Worm (Caenorhabditis elegans): Measurements from ENCODE around the gene sar-1.

The sar-1 gene

DNA sequence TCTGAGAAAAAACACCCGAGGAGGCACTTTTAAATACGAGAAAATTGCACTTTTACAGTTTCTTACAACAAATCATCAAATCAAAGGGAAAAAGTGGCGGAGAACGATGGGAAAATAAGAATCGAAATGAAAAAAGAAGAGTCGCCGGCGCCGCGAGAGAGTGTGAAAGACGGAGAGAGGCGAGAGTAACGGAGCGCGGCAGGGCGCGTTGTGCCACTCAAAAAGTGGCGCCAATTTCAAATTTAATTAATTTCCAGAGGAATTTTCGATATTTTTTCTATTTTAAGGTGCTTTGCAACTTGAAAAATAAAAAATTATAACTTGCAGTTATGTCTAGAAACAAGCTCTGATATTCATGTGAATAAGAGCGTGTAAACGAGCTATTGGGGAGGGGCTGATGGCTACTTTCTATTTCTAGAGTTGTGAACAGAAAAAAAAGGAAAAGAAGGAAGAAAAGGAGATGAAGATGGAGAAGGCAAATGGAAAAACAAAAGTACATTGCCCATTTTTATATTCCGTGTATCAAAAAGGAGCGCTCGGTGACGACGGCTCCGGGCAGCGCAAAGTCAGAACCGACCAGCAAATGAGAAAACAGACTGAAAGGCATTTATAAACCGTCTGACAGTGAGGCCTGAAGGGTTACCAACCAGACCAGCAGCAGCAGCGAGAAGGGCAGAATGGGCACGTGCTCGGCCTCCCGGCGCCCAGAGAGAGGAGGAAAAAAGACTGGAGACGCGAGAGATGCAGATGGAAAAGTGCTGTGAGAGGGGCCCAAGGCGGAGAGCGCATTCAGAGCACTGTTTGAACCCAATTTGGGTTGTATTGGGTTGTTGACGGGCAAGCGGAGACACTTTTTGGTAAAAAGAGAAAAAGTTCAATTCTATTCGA, 42.0 kb downstream of the sar-1 start:
- TF ChIP-seq nhr-237 (tag; optimal IDR thresholded peaks at IDR 0.05) (no peak), unc-55 (GFP tag; optimal IDR thresholded peaks at IDR 0.05) (peak; percentile 31), F13H6.1 (tag; optimal IDR thresholded peaks at IDR 0.05) (peak; percentile 56), aly-2 (tag; optimal IDR thresholded peaks at IDR 0.05) (no peak), alr-1 (tag; optimal IDR thresholded peaks at IDR 0.05) (no peak), dmd-4 (tag; optimal IDR thresholded peaks at IDR 0.05) (no peak), gmeb-1 (tag; optimal IDR thresholded peaks at IDR 0.05) (peak; percentile 41), mdl-1 (tag; optimal IDR thresholded peaks at IDR 0.05) (peak; percentile 71 to 85), crh-2 (tag; optimal IDR thresholded peaks at IDR 0.05) (no peak), nhr-129 (tag; optimal IDR thresholded peaks at IDR 0.05) (peak; percentile 69), sma-3 (GFP tag; optimal IDR thresholded peaks at IDR 0.05) (peak; percentile 5), sma-9 (GFP tag; optimal IDR thresholded peaks at IDR 0.05) (peak; percentile 50), sma-9 (tag; optimal IDR thresholded peaks at IDR 0.05) (no peak), lsy-2 (tag; optimal IDR thresholded peaks at IDR 0.05) (peak in 1 of 2 experiments; percentile 28)

DNA sequence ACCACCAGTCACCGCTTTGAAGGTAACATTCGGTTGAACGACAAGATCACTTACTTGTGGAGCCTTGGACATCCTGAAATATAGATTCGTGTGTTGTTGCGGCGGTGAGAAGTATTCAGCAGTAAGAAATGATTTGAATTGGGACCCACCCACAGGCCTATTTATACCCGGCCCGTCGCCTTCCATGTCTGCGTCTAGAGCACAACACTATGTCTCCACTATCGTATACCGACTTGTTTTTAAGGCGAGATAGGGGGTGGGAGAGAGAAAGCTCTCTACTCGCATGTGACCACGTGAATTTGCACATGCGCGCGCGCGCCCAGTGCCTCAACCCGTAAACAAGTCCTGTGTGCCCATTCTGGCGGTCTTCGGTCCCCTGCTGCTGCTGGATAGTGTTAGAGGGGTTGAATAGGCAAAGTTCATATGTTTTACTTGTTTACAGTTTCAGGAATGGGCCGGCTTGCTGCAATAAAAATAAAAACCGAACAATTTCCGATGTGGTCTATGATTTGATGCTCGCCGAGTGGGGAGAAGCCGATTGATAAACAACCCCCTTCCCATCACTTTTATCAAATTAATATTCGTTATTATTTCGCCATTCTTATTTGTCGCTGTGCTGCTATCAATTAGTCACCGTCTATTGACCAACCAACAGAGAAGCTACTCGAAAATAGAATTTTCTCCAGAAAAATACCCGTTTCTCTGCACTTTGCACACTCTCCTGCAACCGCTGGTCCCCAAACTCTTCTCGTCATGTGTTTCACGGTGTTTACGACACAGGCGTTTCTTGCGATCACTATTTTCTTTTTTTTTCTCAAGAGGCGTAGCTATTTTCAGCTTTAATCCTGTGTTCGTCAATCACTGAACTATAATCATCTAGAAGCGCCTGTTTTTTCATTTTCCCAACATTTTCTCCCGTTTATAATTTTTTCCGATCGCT, 43.1 kb downstream of the sar-1 start:
- TF ChIP-seq mab-5 (tag; optimal IDR thresholded peaks at IDR 0.05) (no peak), unc-55 (GFP tag; optimal IDR thresholded peaks at IDR 0.05) (peak; percentile 44), egl-27 (tag; optimal IDR thresholded peaks at IDR 0.05) (no peak), mbf-1 (tag; optimal IDR thresholded peaks at IDR 0.05) (no peak), ZK546.5 (tag; optimal IDR thresholded peaks at IDR 0.05) (no peak), F13H6.1 (tag; optimal IDR thresholded peaks at IDR 0.05) (peak; percentile 64), sma-9 (GFP tag; optimal IDR thresholded peaks at IDR 0.05) (peak; percentile 71), sma-9 (tag; optimal IDR thresholded peaks at IDR 0.05) (no peak), nhr-77 (tag; optimal IDR thresholded peaks at IDR 0.05) (no peak), nhr-129 (tag; optimal IDR thresholded peaks at IDR 0.05) (peak; percentile 89), lsy-2 (tag; optimal IDR thresholded peaks at IDR 0.05) (peak; percentile 2 to 74), unc-39 (tag; optimal IDR thresholded peaks at IDR 0.05) (no peak), nhr-237 (tag; optimal IDR thresholded peaks at IDR 0.05) (no peak), lin-13 (GFP tag; optimal IDR thresholded peaks at IDR 0.05) (no peak), ztf-11 (tag; optimal IDR thresholded peaks at IDR 0.05) (no peak), aly-2 (tag; optimal IDR thresholded peaks at IDR 0.05) (no peak), C34F6.9 (tag; optimal IDR thresholded peaks at IDR 0.05) (peak; percentile 72), ztf-4 (tag; optimal IDR thresholded peaks at IDR 0.05) (no peak), ztf-1 (GFP tag; conservative IDR thresholded peaks at IDR 0.05) (no peak), nhr-23 (tag; optimal IDR thresholded peaks at IDR 0.05) (no peak), nhr-12 (tag; optimal IDR thresholded peaks at IDR 0.05) (no peak), gmeb-1 (tag; optimal IDR thresholded peaks at IDR 0.05) (peak; percentile 23), skn-1 (tag; optimal IDR thresholded peaks at IDR 0.05) (peak; percentile 26), nhr-11 (tag; optimal IDR thresholded peaks at IDR 0.05) (no peak), lin-11 (tag; optimal IDR thresholded peaks at IDR 0.05) (peak; percentile 88), ama-1 (optimal IDR thresholded peaks at IDR 0.05) (peak; percentile 52), alr-1 (tag; optimal IDR thresholded peaks at IDR 0.05) (no peak), snpc-4 (tag; optimal IDR thresholded peaks at IDR 0.05) (no peak), ceh-82 (tag; optimal IDR thresholded peaks at IDR 0.05) (no peak), crh-2 (tag; optimal IDR thresholded peaks at IDR 0.05) (peak; percentile 70), unc-62 (GFP tag; optimal IDR thresholded peaks at IDR 0.05) (no peak), peb-1 (tag; optimal IDR thresholded peaks at IDR 0.05) (no peak), elt-1 (tag; optimal IDR thresholded peaks at IDR 0.05) (no peak), zag-1 (tag; optimal IDR thresholded peaks at IDR 0.05) (peak; percentile 14), mdl-1 (tag; optimal IDR thresholded peaks at IDR 0.05) (peak; percentile 56 to 91), ceh-16 (tag; optimal IDR thresholded peaks at IDR 0.05) (no peak), nhr-25 (tag; optimal IDR thresholded peaks at IDR 0.05) (no peak), dmd-4 (tag; optimal IDR thresholded peaks at IDR 0.05) (no peak), lin-39 (tag; optimal IDR thresholded peaks at IDR 0.05) (no peak), sma-3 (GFP tag; optimal IDR thresholded peaks at IDR 0.05) (peak; percentile 9), fos-1 (tag; optimal IDR thresholded peaks at IDR 0.05) (peak; percentile 38), nhr-21 (tag; optimal IDR thresholded peaks at IDR 0.05) (peak; percentile 18), blmp-1 (tag; optimal IDR thresholded peaks at IDR 0.05; ENCODE audit: insufficient read depth) (no peak), nhr-10 (tag; optimal IDR thresholded peaks at IDR 0.05) (no peak), nhr-6 (tag; optimal IDR thresholded peaks at IDR 0.05) (no peak), Y55F3AM.14 (GFP tag; optimal IDR thresholded peaks at IDR 0.05) (peak; percentile 57), R02D3.7 (tag; optimal IDR thresholded peaks at IDR 0.05) (no peak)
